ENCODE assay signal across 2 fruit fly cellular contexts in the genomic region with DNA sequence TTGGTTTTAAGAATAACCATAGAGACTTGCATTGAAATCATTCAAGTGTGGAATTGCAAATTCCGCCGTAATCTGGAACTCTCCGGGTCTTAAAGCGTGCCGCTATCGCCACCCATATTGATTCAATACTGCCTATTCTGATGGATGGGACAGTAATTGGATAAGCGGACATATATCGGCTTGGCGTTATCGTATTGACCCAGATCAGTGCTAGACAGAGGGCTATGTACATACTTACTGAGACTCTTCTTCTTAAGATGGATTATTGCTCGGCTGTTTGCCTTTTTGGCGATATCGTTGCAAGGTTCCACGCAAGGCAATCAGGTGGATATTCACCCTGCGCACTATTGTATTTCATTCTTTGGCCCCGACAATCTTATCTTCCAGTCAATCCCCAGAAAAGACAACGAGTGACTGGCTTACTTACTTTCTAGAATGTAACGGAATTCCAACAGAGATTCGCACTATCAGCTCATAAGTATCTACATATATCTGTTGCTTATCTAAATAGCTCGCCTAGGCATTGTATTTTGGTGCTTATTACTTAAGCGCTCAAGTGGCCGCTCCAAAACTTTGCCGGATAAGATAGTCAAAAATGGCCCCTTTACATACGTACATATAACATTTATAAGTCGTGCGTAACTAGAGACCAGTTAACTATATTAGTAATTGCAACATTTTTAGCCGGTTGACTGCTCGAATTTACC.
TF ChIP-seq lines count a peak whose summit lies in the region.

No protein-coding gene starts in this region.

TF ChIP-seq in whole organism, embryonic, 481 proteins besides CTCF, POLR2A, EP300 and RAD21 (continued from another document):
- no peak for TF ChIP-seq Hr39 (optimal IDR thresholded peaks at IDR 0.05; lab: Kevin White, UChicago)
- no peak for TF ChIP-seq CG1792 (GFP tag; optimal IDR thresholded peaks at IDR 0.05; lab: Kevin White, UChicago)
- TF ChIP-seq bbx (GFP tag; IDR thresholded peaks at IDR 0.05; lab: Robert Waterston, UW; ENCODE audit: partially characterized antibody): no peak
- peak; percentile 34 for TF ChIP-seq Med (GFP tag; lab: Kevin White, UChicago)
- no peak for TF ChIP-seq CrebB (tag; optimal IDR thresholded peaks at IDR 0.05; lab: Kevin White, UChicago)
- TF ChIP-seq nom (GFP tag; optimal IDR thresholded peaks at IDR 0.05; lab: Kevin White, UChicago): peak; percentile 77
- TF ChIP-seq gem (tag; optimal IDR thresholded peaks at IDR 0.05; lab: Kevin White, UChicago): peak; percentile 11
- no peak for TF ChIP-seq CG13287 (GFP tag; IDR thresholded peaks at IDR 0.05; lab: Robert Waterston, UW; ENCODE audit: partially characterized antibody)
- peak; percentile 99 for TF ChIP-seq CG15479 (GFP tag; optimal IDR thresholded peaks at IDR 0.05; lab: Kevin White, UChicago)
- peak; percentile 24 for TF ChIP-seq sug (tag; optimal IDR thresholded peaks at IDR 0.05; lab: Kevin White, UChicago)
- TF ChIP-seq CG17385 (GFP tag; optimal IDR thresholded peaks at IDR 0.05; lab: Kevin White, UChicago): peak; percentile 13
- no peak for TF ChIP-seq en (GFP tag; optimal IDR thresholded peaks at IDR 0.05; lab: Kevin White, UChicago)
- TF ChIP-seq CG3407 (GFP tag; optimal IDR thresholded peaks at IDR 0.05; lab: Kevin White, UChicago): peak; percentile 19
- TF ChIP-seq grn (GFP tag; optimal IDR thresholded peaks at IDR 0.05; lab: Kevin White, UChicago): peak; percentile 77
- TF ChIP-seq CG12236 (GFP tag; optimal IDR thresholded peaks at IDR 0.05; lab: Kevin White, UChicago): peak; percentile 5
- no peak for TF ChIP-seq CG8290 (GFP tag; optimal IDR thresholded peaks at IDR 0.05; lab: Kevin White, UChicago)
- peak; percentile 19 to 56 for TF ChIP-seq CG8290 (tag; optimal IDR thresholded peaks at IDR 0.05; lab: Kevin White, UChicago)
- TF ChIP-seq CG13424 (tag; optimal IDR thresholded peaks at IDR 0.05; lab: Kevin White, UChicago): peak; percentile 20
- peak; percentile 84 for TF ChIP-seq mirr (GFP tag; optimal IDR thresholded peaks at IDR 0.05; lab: Kevin White, UChicago)
- peak; percentile 22 for TF ChIP-seq dmrt11E (tag; optimal IDR thresholded peaks at IDR 0.05; lab: Kevin White, UChicago)
- TF ChIP-seq CG1603 (tag; optimal IDR thresholded peaks at IDR 0.05; lab: Kevin White, UChicago): no peak
- TF ChIP-seq CG15601 (tag; optimal IDR thresholded peaks at IDR 0.05; lab: Kevin White, UChicago): peak; percentile 42
- TF ChIP-seq Pdp1 (GFP tag; optimal IDR thresholded peaks at IDR 0.05; lab: Kevin White, UChicago): peak in 1 of 2 experiments; percentile 22
- no peak for TF ChIP-seq CG8359 (GFP tag; optimal IDR thresholded peaks at IDR 0.05; lab: Kevin White, UChicago; ENCODE audit: borderline replicate concordance)
- peak; percentile 83 for TF ChIP-seq exex (tag; optimal IDR thresholded peaks at IDR 0.05; lab: Kevin White, UChicago)
- peak; percentile 40 for TF ChIP-seq odd (GFP tag; optimal IDR thresholded peaks at IDR 0.05; lab: Kevin White, UChicago)

TF ChIP-seq in whole organism, prepupa, 60 proteins besides CTCF, POLR2A, EP300 and RAD21 (continued from another document):
- TF ChIP-seq lz (GFP tag; optimal IDR thresholded peaks at IDR 0.05; lab: Kevin White, UChicago) (no peak), CG9139 (GFP tag; optimal IDR thresholded peaks at IDR 0.05; lab: Kevin White, UChicago) (peak; percentile 68), CG4318 (GFP tag; optimal IDR thresholded peaks at IDR 0.05; lab: Kevin White, UChicago) (no peak), CG34406 (GFP tag; optimal IDR thresholded peaks at IDR 0.05; lab: Kevin White, UChicago) (peak; percentile 10), CG8319 (GFP tag; optimal IDR thresholded peaks at IDR 0.05; lab: Kevin White, UChicago) (no peak), CG8632 (GFP tag; optimal IDR thresholded peaks at IDR 0.05; lab: Kevin White, UChicago) (peak; percentile 31), topi (GFP tag; optimal IDR thresholded peaks at IDR 0.05; lab: Kevin White, UChicago) (no peak), Hr39 (GFP tag; optimal IDR thresholded peaks at IDR 0.05; lab: Kevin White, UChicago) (no peak), acj6 (GFP tag; optimal IDR thresholded peaks at IDR 0.05; lab: Kevin White, UChicago) (no peak), esn (GFP tag; optimal IDR thresholded peaks at IDR 0.05; lab: Kevin White, UChicago) (no peak), CG6792 (GFP tag; optimal IDR thresholded peaks at IDR 0.05; lab: Kevin White, UChicago) (peak; percentile 7), CG32006 (GFP tag; optimal IDR thresholded peaks at IDR 0.05; lab: Kevin White, UChicago) (no peak), CG11902 (GFP tag; optimal IDR thresholded peaks at IDR 0.05; lab: Kevin White, UChicago) (no peak), fkh (GFP tag; optimal IDR thresholded peaks at IDR 0.05; lab: Kevin White, UChicago) (peak; percentile 66), OdsH (GFP tag; optimal IDR thresholded peaks at IDR 0.05; lab: Kevin White, UChicago) (peak; percentile 7)
